Fruit fly (Drosophila melanogaster) whole organism, prepupa: ENCODE data around the gene CG42833.

Experiments used
- Blimp-1 ChIP-seq: fragments of 200-800 bp; sonication (Bioruptor generic); optimal IDR thresholded peaks from 3 replicates; lab custom pipeline; 2017; ENCODE audit warnings: missing biosample characterization, missing genetic modification characterization, mild to moderate bottlenecking, moderate library complexity, missing genetic modification reagents
- CG11294 ChIP-seq: fragments of 200-800 bp; sonication (Bioruptor generic); IDR thresholded peaks from 2 replicates; pipeline ENCODE4 v1.3.6; 2022; ENCODE audit warnings: missing biosample characterization, missing genetic modification characterization
- CG11762 ChIP-seq: fragments of 200-800 bp; sonication (Bioruptor generic); optimal IDR thresholded peaks from 3 replicates; lab custom pipeline; 2016; ENCODE audit warnings: missing biosample characterization, missing genetic modification characterization; ENCODE audit not compliant: insufficient read depth
- CG3032 ChIP-seq: fragments of 200-800 bp; optimal IDR thresholded peaks from 2 replicates; lab custom pipeline; 2019; ENCODE audit warnings: missing biosample characterization, mild to moderate bottlenecking, missing genetic modification characterization, moderate library complexity
- CG6276 ChIP-seq: fragments of 200-800 bp; sonication (Bioruptor generic); optimal IDR thresholded peaks from 2 replicates; lab custom pipeline; 2017; ENCODE audit warnings: missing biosample characterization, mild to moderate bottlenecking, missing genetic modification characterization
- Eip75B ChIP-seq: fragments of 200-800 bp; sonication (Bioruptor generic); optimal IDR thresholded peaks from 3 replicates; lab custom pipeline; 2016; ENCODE audit warnings: missing biosample characterization, missing genetic modification characterization
- Gug ChIP-seq: fragments of 200-800 bp; sonication (Bioruptor generic); IDR thresholded peaks from 2 replicates; pipeline ENCODE4 v1.3.6; 2022; ENCODE audit warnings: missing biosample characterization, missing genetic modification characterization
- Hr38 ChIP-seq: sonication (Bioruptor generic); optimal IDR thresholded peaks from 2 replicates; lab custom pipeline; 2016; ENCODE audit warnings: missing biosample characterization, missing genetic modification characterization
- Hr39 ChIP-seq: fragments of 200-800 bp; sonication (Bioruptor generic); optimal IDR thresholded peaks from 2 replicates; lab custom pipeline; 2016; ENCODE audit warnings: missing biosample characterization, missing genetic modification characterization
- acj6 ChIP-seq: fragments of 200-800 bp; sonication (Bioruptor generic); optimal IDR thresholded peaks from 3 replicates; lab custom pipeline; 2016; ENCODE audit warnings: missing biosample characterization, missing genetic modification characterization
- dsx ChIP-seq: fragments of 200-800 bp; optimal IDR thresholded peaks from 3 replicates; lab custom pipeline; 2019; ENCODE audit warnings: missing biosample characterization, mild to moderate bottlenecking, missing genetic modification characterization, moderate library complexity; ENCODE audit not compliant: poor library complexity, severe bottlenecking
- fd59A ChIP-seq: fragments of 200-800 bp; sonication (Bioruptor generic); optimal IDR thresholded peaks from 2 replicates; lab custom pipeline; 2017; ENCODE audit warnings: missing biosample characterization, mild to moderate bottlenecking, missing genetic modification characterization, missing genetic modification reagents
- ss ChIP-seq, 2 experiments: fragments of 200-800 bp; sonication (Bioruptor generic); optimal IDR thresholded peaks; 2 replicates in 1 of 2; 3 replicates in 1 of 2; lab custom pipeline; 2017 to 2018; ENCODE audit warnings: mild to moderate bottlenecking in 2 of 2, missing biosample characterization in 2 of 2, missing genetic modification characterization in 2 of 2, moderate library complexity in 1 of 2

DNA sequence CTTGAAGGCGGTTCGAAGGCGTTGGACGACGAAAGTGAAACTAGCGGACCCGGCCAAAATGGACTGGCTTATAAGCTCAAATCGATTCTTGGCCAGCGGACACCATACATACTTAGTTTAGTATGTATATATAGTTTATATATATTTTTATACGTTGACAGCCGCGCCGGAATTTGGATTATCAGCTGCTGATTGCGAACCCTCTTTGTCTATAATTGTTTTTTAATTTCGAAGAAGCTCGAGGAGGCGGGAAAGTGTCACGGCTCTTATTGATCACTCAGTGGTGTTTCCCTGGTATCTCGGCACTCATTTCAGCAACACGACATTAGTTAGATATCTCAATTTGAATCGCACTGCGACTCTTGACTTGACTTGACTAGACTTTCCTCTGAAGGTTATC is 20.5 kb downstream of the CG42833 start, which contains the start of gene CG6933:
- TF ChIP-seq CG3032 (tag; lab: Kevin White, UChicago) (no peak), CG11294 (GFP tag; lab: Robert Waterston, UW) (no peak), dsx (GFP tag; lab: Kevin White, UChicago) (no peak), Eip75B (GFP tag; lab: Kevin White, UChicago) (no peak), Hr38 (GFP tag; lab: Kevin White, UChicago) (no peak), CG11762 (GFP tag; lab: Kevin White, UChicago) (no peak), Blimp-1 (GFP tag; lab: Kevin White, UChicago) (no peak), CG6276 (GFP tag; lab: Kevin White, UChicago) (no peak), Hr39 (no peak), Gug (no peak), fd59A (GFP tag; lab: Kevin White, UChicago) (no peak), acj6 (GFP tag; lab: Kevin White, UChicago) (no peak), ss (GFP tag; optimal IDR thresholded peaks at IDR 0.05; lab: Kevin White, UChicago) (no peak)
